Fruit fly (Drosophila melanogaster) whole organism, wandering third instar larva: ENCODE data around the gene CG10353.

Experiments
- Abd-B ChIP-seq: fragments of >200 bp; optimal IDR thresholded peaks from 2 replicates; lab custom pipeline; 2017; ENCODE audit warnings: missing biosample characterization, missing genetic modification characterization
- CrebA ChIP-seq: fragments of 200-800 bp; sonication (Bioruptor generic); optimal IDR thresholded peaks from 2 replicates; lab custom pipeline; 2016; ENCODE audit warnings: missing biosample characterization, mild to moderate bottlenecking, missing genetic modification characterization, borderline replicate concordance
- Dfd ChIP-seq: fragments of >200 bp; optimal IDR thresholded peaks from 2 replicates; lab custom pipeline; 2017; ENCODE audit warnings: missing biosample characterization, missing genetic modification characterization
- GATAd ChIP-seq: sonication (Bioruptor generic); optimal IDR thresholded peaks from 2 replicates; lab custom pipeline; 2016; ENCODE audit warnings: missing biosample characterization, missing genetic modification characterization
- HLH106 ChIP-seq: fragments of 200-800 bp; optimal IDR thresholded peaks from 3 replicates; lab custom pipeline; 2019; ENCODE audit warnings: missing biosample characterization, mild to moderate bottlenecking, missing genetic modification characterization, moderate library complexity
- Hnf4 ChIP-seq: fragments of 200-800 bp; sonication (Bioruptor generic); optimal IDR thresholded peaks from 2 replicates; lab custom pipeline; 2016; ENCODE audit warnings: missing biosample characterization, mild to moderate bottlenecking, missing genetic modification characterization
- Hr78 ChIP-seq: fragments of >200 bp; optimal IDR thresholded peaks from 2 replicates; lab custom pipeline; 2017; ENCODE audit warnings: missing biosample characterization, missing genetic modification characterization
- Hr83 ChIP-seq: fragments of 200-300 bp; sonication (Bioruptor generic); optimal IDR thresholded peaks from 2 replicates; lab custom pipeline; 2016; ENCODE audit warnings: missing biosample characterization, mild to moderate bottlenecking, missing genetic modification characterization, moderate library complexity; ENCODE audit not compliant: poor library complexity, severe bottlenecking
- Myc ChIP-seq: fragments of >200 bp; optimal IDR thresholded peaks from 2 replicates; lab custom pipeline; 2017
- Rel ChIP-seq, 2 experiments: fragments of 200-800 bp; sonication (Bioruptor generic) in 1 of 2; optimal IDR thresholded peaks; 2 replicates in 1 of 2; 3 replicates in 1 of 2; lab custom pipeline; 2016 to 2019; ENCODE audit warnings: mild to moderate bottlenecking in 2 of 2, missing biosample characterization in 2 of 2, missing genetic modification characterization in 2 of 2, moderate library complexity in 1 of 2
- Sp1 ChIP-seq: fragments of 200-800 bp; sonication (Bioruptor generic); optimal IDR thresholded peaks from 3 replicates; lab custom pipeline; 2019; ENCODE audit warnings: missing biosample characterization, mild to moderate bottlenecking, missing genetic modification characterization, moderate library complexity
- Vsx2 ChIP-seq: fragments of 200-300, 225-300 bp; sonication (Bioruptor generic); optimal IDR thresholded peaks from 2 replicates; lab custom pipeline; 2018; ENCODE audit warnings: missing biosample characterization, missing genetic modification characterization; ENCODE audit not compliant: partially characterized antibody
- brk ChIP-seq: fragments of 200-800 bp; sonication (Bioruptor generic); optimal IDR thresholded peaks from 2 replicates; lab custom pipeline; 2016; ENCODE audit warnings: missing biosample characterization, mild to moderate bottlenecking, missing genetic modification characterization
- dl ChIP-seq, 2 experiments: fragments of 175-275, 200-275 bp in 1 of 2; fragments of 200-275 bp in 1 of 2; sonication (Bioruptor generic); optimal IDR thresholded peaks; lab custom pipeline; 2018; ENCODE audit warnings: mild to moderate bottlenecking in 2 of 2, missing biosample characterization in 2 of 2, missing genetic modification characterization in 2 of 2, moderate library complexity in 2 of 2; ENCODE audit not compliant: partially characterized antibody in 2 of 2, insufficient read depth in 1 of 2
- dmrt93B ChIP-seq: fragments of 200-800 bp; sonication (Bioruptor generic); optimal IDR thresholded peaks from 2 replicates; lab custom pipeline; 2018; ENCODE audit warnings: missing biosample characterization, mild to moderate bottlenecking, missing genetic modification characterization
- dsf ChIP-seq: sonication (Bioruptor generic); optimal IDR thresholded peaks from 2 replicates; lab custom pipeline; 2016; ENCODE audit warnings: missing biosample characterization, missing genetic modification characterization, borderline replicate concordance
- foxo ChIP-seq, 2 experiments: fragments of 200-800 bp; sonication (Bioruptor generic); optimal IDR thresholded peaks; 2 replicates in 1 of 2; 3 replicates in 1 of 2; lab custom pipeline; 2016 to 2017; ENCODE audit warnings: missing biosample characterization in 2 of 2, missing genetic modification characterization in 2 of 2
- fru ChIP-seq: fragments of 200-800 bp; sonication (Bioruptor generic); optimal IDR thresholded peaks from 3 replicates; lab custom pipeline; 2016; ENCODE audit warnings: missing biosample characterization, mild to moderate bottlenecking, missing genetic modification characterization
- h ChIP-seq: fragments of 200-800 bp; sonication (Bioruptor generic); optimal IDR thresholded peaks from 3 replicates; lab custom pipeline; 2016; ENCODE audit warnings: missing biosample characterization, mild to moderate bottlenecking, missing genetic modification characterization
- jim ChIP-seq: fragments of 175-275, 200-325 bp; sonication (Bioruptor generic); optimal IDR thresholded peaks from 2 replicates; lab custom pipeline; 2016; ENCODE audit warnings: missing biosample characterization, mild to moderate bottlenecking, missing genetic modification characterization
- lola ChIP-seq: fragments of >200 bp; optimal IDR thresholded peaks from 2 replicates; lab custom pipeline; 2017; ENCODE audit warnings: missing biosample characterization, missing genetic modification characterization
- pan ChIP-seq: fragments of >200 bp; optimal IDR thresholded peaks from 2 replicates; lab custom pipeline; 2017
- psq ChIP-seq: fragments of 200-800 bp; sonication (Bioruptor generic); optimal IDR thresholded peaks from 3 replicates; lab custom pipeline; 2017; ENCODE audit warnings: missing biosample characterization, mild to moderate bottlenecking, missing genetic modification characterization, moderate library complexity
- rgr ChIP-seq: fragments of 200-800 bp; sonication (Bioruptor generic); optimal IDR thresholded peaks from 3 replicates; lab custom pipeline; 2016; ENCODE audit warnings: missing biosample characterization, mild to moderate bottlenecking, missing genetic modification characterization
- sage ChIP-seq: fragments of 200-800 bp; sonication (Bioruptor generic); optimal IDR thresholded peaks from 2 replicates; lab custom pipeline; 2016; ENCODE audit warnings: missing biosample characterization, mild to moderate bottlenecking, missing genetic modification characterization
- sv ChIP-seq: fragments of 200-800 bp; sonication (Bioruptor generic); optimal IDR thresholded peaks from 3 replicates; lab custom pipeline; 2016; ENCODE audit warnings: missing biosample characterization, missing genetic modification characterization
- tai ChIP-seq: sonication (Bioruptor generic); optimal IDR thresholded peaks from 2 replicates; lab custom pipeline; 2016; ENCODE audit warnings: missing biosample characterization, missing genetic modification characterization
- usp ChIP-seq: fragments of >200 bp; optimal IDR thresholded peaks from 2 replicates; lab custom pipeline; 2017; ENCODE audit warnings: missing biosample characterization, missing genetic modification characterization
- woc ChIP-seq: sonication (Bioruptor generic); optimal IDR thresholded peaks from 2 replicates; lab custom pipeline; 2016; ENCODE audit warnings: missing biosample characterization, mild to moderate bottlenecking, missing genetic modification characterization

Gene CG10353

dm6 chrX:11891682-11892179, 4.8 kb upstream of the CG10353 start, which contains the start of gene sicily:
Gene sicily (plus strand): TSS chrX:11891732.
- TF ChIP-seq usp (GFP tag; lab: Kevin White, UChicago), result no peak
- no peak for TF ChIP-seq dsf (GFP tag; lab: Kevin White, UChicago)
- no peak for TF ChIP-seq fru (GFP tag; lab: Kevin White, UChicago)
- TF ChIP-seq Sp1 (GFP tag; lab: Kevin White, UChicago), result no peak
- TF ChIP-seq lola, result no peak
- TF ChIP-seq dmrt93B (GFP tag; lab: Kevin White, UChicago), result no peak
- no peak for TF ChIP-seq psq (GFP tag; lab: Kevin White, UChicago)
- TF ChIP-seq Abd-B (GFP tag; lab: Kevin White, UChicago), result no peak
- TF ChIP-seq Hnf4 (GFP tag; lab: Kevin White, UChicago), result no peak
- no peak for TF ChIP-seq jim (GFP tag; lab: Kevin White, UChicago)
- TF ChIP-seq HLH106, result no peak
- TF ChIP-seq Myc (lab: Kevin White, UChicago), result no peak
- TF ChIP-seq GATAd (GFP tag; lab: Kevin White, UChicago), result no peak
- no peak for TF ChIP-seq foxo (GFP tag; optimal IDR thresholded peaks at IDR 0.05; lab: Kevin White, UChicago)
- TF ChIP-seq Vsx2, result no peak
- no peak for TF ChIP-seq woc (GFP tag; lab: Kevin White, UChicago)
- no peak for TF ChIP-seq sage
- TF ChIP-seq Rel (GFP tag; optimal IDR thresholded peaks at IDR 0.05; lab: Kevin White, UChicago), result no peak
- no peak for TF ChIP-seq Rel (tag; optimal IDR thresholded peaks at IDR 0.05; lab: Kevin White, UChicago)

- TF ChIP-seq Hr83, result peak; percentile 10
- peak; percentile 26 for TF ChIP-seq h (GFP tag; lab: Kevin White, UChicago)
- TF ChIP-seq psq (GFP tag; lab: Kevin White, UChicago), result no peak
- TF ChIP-seq woc (GFP tag; lab: Kevin White, UChicago), result peak; percentile 62
- TF ChIP-seq rgr (GFP tag; lab: Kevin White, UChicago), result peak; percentile 24
Measured at dm6 chrX:11888142-11888541, 1.2 kb upstream of the CG10353 start, which contains the start of gene CG1840. Gene CG1840 (plus strand): TSS chrX:11888352.

DNA sequence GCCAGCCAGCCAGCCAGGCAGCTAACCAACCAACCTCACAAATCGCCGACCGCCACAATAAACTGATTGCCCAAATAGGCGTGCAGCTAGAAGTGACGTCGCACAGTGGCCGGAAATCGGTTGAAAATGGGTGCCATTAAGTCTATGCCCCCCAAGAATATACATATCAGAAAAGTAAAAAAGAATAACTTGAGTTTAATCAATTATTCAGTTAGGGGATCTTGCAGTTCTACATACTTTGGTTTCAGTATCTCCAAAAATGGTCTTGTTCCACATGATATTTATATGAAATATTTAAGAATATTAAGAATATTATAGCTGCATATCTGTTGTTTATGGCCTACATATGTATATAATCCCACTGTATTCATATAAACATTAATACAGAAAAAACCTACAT, 1.6 kb downstream of the CG10353 start:
- TF ChIP-seq Dfd (GFP tag; lab: Kevin White, UChicago) (no peak), foxo (GFP tag; optimal IDR thresholded peaks at IDR 0.05; lab: Kevin White, UChicago) (peak in 1 of 2 experiments; percentile 14)

DNA sequence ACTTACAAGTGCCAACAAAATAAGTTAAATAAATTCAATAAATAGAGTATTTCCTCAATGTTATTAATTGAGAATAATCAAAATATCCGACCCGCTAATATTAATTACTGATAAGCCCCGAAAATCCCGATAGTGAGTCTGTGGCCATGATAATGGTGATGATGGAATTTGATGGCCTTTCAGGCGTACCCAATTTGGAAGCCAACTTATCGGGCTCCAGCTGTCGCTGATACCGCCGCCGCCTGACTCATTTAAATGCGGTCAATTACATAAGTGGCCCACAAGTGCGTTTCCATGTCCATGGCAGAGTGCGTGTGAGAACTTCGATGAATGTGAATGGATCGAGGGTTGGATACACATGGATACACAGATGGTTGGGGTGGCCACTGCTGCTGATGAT, 2.8 kb downstream of the CG10353 start:
- TF ChIP-seq CrebA (GFP tag; lab: Kevin White, UChicago) (no peak), Hr78 (GFP tag; lab: Kevin White, UChicago) (no peak), tai (GFP tag; lab: Kevin White, UChicago) (no peak), HLH106 (no peak), sage (no peak), Hnf4 (GFP tag; lab: Kevin White, UChicago) (no peak), dsf (GFP tag; lab: Kevin White, UChicago) (no peak), Myc (lab: Kevin White, UChicago) (no peak), jim (GFP tag; lab: Kevin White, UChicago) (no peak), brk (GFP tag; lab: Kevin White, UChicago) (no peak), rgr (GFP tag; lab: Kevin White, UChicago) (no peak), dl (GFP tag; optimal IDR thresholded peaks at IDR 0.05; lab: Kevin White, UChicago; ENCODE audit: insufficient read depth in 1 of 2, partially characterized antibody in 2 of 2) (no peak), sv (GFP tag; lab: Kevin White, UChicago) (no peak), lola (no peak), Rel (GFP tag; optimal IDR thresholded peaks at IDR 0.05; lab: Kevin White, UChicago) (no peak), Rel (tag; optimal IDR thresholded peaks at IDR 0.05; lab: Kevin White, UChicago) (no peak)

dm6 chrX:11882447-11882846, 4.5 kb downstream of the CG10353 start:
- TF ChIP-seq h (GFP tag; lab: Kevin White, UChicago), result no peak
- no peak for TF ChIP-seq psq (GFP tag; lab: Kevin White, UChicago)
- TF ChIP-seq Rel (GFP tag; optimal IDR thresholded peaks at IDR 0.05; lab: Kevin White, UChicago), result no peak
- TF ChIP-seq Rel (tag; optimal IDR thresholded peaks at IDR 0.05; lab: Kevin White, UChicago), result no peak
- TF ChIP-seq pan (lab: Kevin White, UChicago), result no peak
- no peak for TF ChIP-seq sv (GFP tag; lab: Kevin White, UChicago)
- no peak for TF ChIP-seq fru (GFP tag; lab: Kevin White, UChicago)
